Worm (Caenorhabditis elegans) whole organism, L1 larva: ENCODE data around the gene ZK686.2.

Experiments
- C16A3.4 ChIP-seq: fragments of 150-350 bp; optimal IDR thresholded peaks from 2 replicates; lab custom pipeline; 2014; ENCODE audit warnings: missing biosample characterization, missing genetic modification characterization
- C34B4.2 ChIP-seq: sonication (generic microtip); optimal IDR thresholded peaks from 2 replicates; lab custom pipeline; 2017; ENCODE audit warnings: mild to moderate bottlenecking, missing genetic modification characterization, missing compliant biosample characterization
- F16B12.6 ChIP-seq: fragments of 150-350 bp; optimal IDR thresholded peaks from 2 replicates; lab custom pipeline; 2014; ENCODE audit warnings: missing biosample characterization, missing genetic modification characterization
- aha-1 ChIP-seq: fragments of 150-350 bp; optimal IDR thresholded peaks from 2 replicates; lab custom pipeline; 2014; ENCODE audit warnings: missing biosample characterization, missing genetic modification characterization
- alr-1 ChIP-seq: fragments of 200-800 bp; sonication (Bioruptor generic); optimal IDR thresholded peaks from 2 replicates; lab custom pipeline; 2018; ENCODE audit warnings: borderline replicate concordance, mild to moderate bottlenecking, missing genetic modification characterization, missing compliant biosample characterization
- ama-1 ChIP-seq: fragments of 150-350 bp; optimal IDR thresholded peaks from 2 replicates; lab custom pipeline; 2014
- blmp-1 ChIP-seq: fragments of 150-350 bp; optimal IDR thresholded peaks from 2 replicates; lab custom pipeline; 2014; ENCODE audit warnings: missing biosample characterization, missing genetic modification characterization
- ceh-63 ChIP-seq: fragments of 200-800 bp; sonication (Bioruptor generic); optimal IDR thresholded peaks from 2 replicates; lab custom pipeline; 2018; ENCODE audit warnings: mild to moderate bottlenecking, missing genetic modification characterization, missing compliant biosample characterization
- ceh-82 ChIP-seq, 3 experiments: fragments of 150-350 bp in 1 of 3; sonication (generic microtip) in 2 of 3; optimal IDR thresholded peaks; 2 replicates each; lab custom pipeline; 2014 to 2017; ENCODE audit warnings: missing biosample characterization in 3 of 3, missing genetic modification characterization in 3 of 3
- ceh-88 ChIP-seq: fragments of 200-800 bp; sonication (Bioruptor generic); IDR thresholded peaks from 2 replicates; pipeline ENCODE4 v1.3.6; 2022; ENCODE audit warnings: missing genetic modification characterization, missing compliant biosample characterization
- ceh-90 ChIP-seq: sonication (generic microtip); optimal IDR thresholded peaks from 2 replicates; lab custom pipeline; 2016; ENCODE audit warnings: missing genetic modification characterization, missing compliant biosample characterization
- ces-1 ChIP-seq: fragments of 150-350 bp; optimal IDR thresholded peaks from 2 replicates; lab custom pipeline; 2014; ENCODE audit warnings: missing biosample characterization, missing genetic modification reagents, missing genetic modification characterization
- dpl-1 ChIP-seq, 3 experiments: fragments of 150-350 bp in 2 of 3; sonication (generic microtip) in 1 of 3; optimal IDR thresholded peaks; 2 replicates each; lab custom pipeline; 2014 to 2017; ENCODE audit warnings: missing biosample characterization in 3 of 3, missing genetic modification characterization in 3 of 3, missing genetic modification reagents in 3 of 3
- efl-3 ChIP-seq: fragments of 200-800 bp; sonication (Bioruptor generic); optimal IDR thresholded peaks from 2 replicates; lab custom pipeline; 2018; ENCODE audit warnings: mild to moderate bottlenecking, missing genetic modification characterization, missing compliant biosample characterization
- egl-13 ChIP-seq: sonication (generic microtip); optimal IDR thresholded peaks from 2 replicates; lab custom pipeline; 2016; ENCODE audit warnings: missing genotype, missing genetic modification reagents, missing genetic modification characterization, missing compliant biosample characterization
- egl-27 ChIP-seq, 2 experiments: fragments of 150-350 bp in 1 of 2; sonication (generic microtip); optimal IDR thresholded peaks; 3 replicates each; lab custom pipeline; 2017 to 2018; ENCODE audit warnings: missing biosample characterization in 2 of 2, missing genetic modification characterization in 2 of 2, missing genetic modification reagents in 2 of 2
- elt-2 ChIP-seq: sonication (generic microtip); optimal IDR thresholded peaks from 2 replicates; lab custom pipeline; 2016; ENCODE audit warnings: missing genetic modification characterization, mild to moderate bottlenecking, inconsistent platforms, missing compliant biosample characterization, missing genetic modification reagents
- elt-3 ChIP-seq, 6 experiments: fragments of 150-350 bp in 1 of 6; sonication (generic microtip); optimal IDR thresholded peaks; 2 replicates each; lab custom pipeline; 2017 to 2018; ENCODE audit warnings: missing biosample characterization in 6 of 6, missing genetic modification characterization in 6 of 6, inconsistent platforms in 1 of 6
- ets-5 ChIP-seq: fragments of 200-800 bp; sonication (Bioruptor generic); IDR thresholded peaks from 2 replicates; pipeline ENCODE4 v1.3.6; 2022; ENCODE audit warnings: missing genetic modification characterization, missing compliant biosample characterization
- fkh-10 ChIP-seq: sonication (generic microtip); optimal IDR thresholded peaks from 2 replicates; lab custom pipeline; 2017; ENCODE audit warnings: missing biosample characterization, missing genetic modification reagents, missing genetic modification characterization
- fkh-8 ChIP-seq: sonication (generic microtip); optimal IDR thresholded peaks from 2 replicates; lab custom pipeline; 2016; ENCODE audit warnings: mild to moderate bottlenecking, missing genetic modification characterization, missing compliant biosample characterization
- grh-1 ChIP-seq: fragments of 200-800 bp; sonication (Bioruptor generic); IDR thresholded peaks from 2 replicates; pipeline ENCODE4 v1.3.6; 2022; ENCODE audit warnings: missing genetic modification reagents, missing genetic modification characterization, missing compliant biosample characterization
- hlh-4 ChIP-seq: sonication (generic microtip); optimal IDR thresholded peaks from 2 replicates; lab custom pipeline; 2016; ENCODE audit warnings: mild to moderate bottlenecking, missing genetic modification characterization, missing compliant biosample characterization
- irx-1 ChIP-seq: sonication (generic microtip); optimal IDR thresholded peaks from 2 replicates; lab custom pipeline; 2016; ENCODE audit warnings: missing genetic modification characterization, missing compliant biosample characterization
- isw-1 ChIP-seq: fragments of 200-800 bp; sonication (Bioruptor generic); IDR thresholded peaks from 2 replicates; pipeline ENCODE4 v1.3.6; 2022; ENCODE audit warnings: missing genetic modification characterization, missing compliant biosample characterization
- jun-1 ChIP-seq: fragments of 150-350 bp; optimal IDR thresholded peaks from 2 replicates; lab custom pipeline; 2014; ENCODE audit warnings: missing biosample characterization, missing genetic modification reagents, missing genetic modification characterization
- lin-13 ChIP-seq: fragments of 150-350 bp; optimal IDR thresholded peaks from 2 replicates; lab custom pipeline; 2014; ENCODE audit warnings: missing biosample characterization, missing genetic modification reagents, missing genetic modification characterization
- lin-39 ChIP-seq: fragments of 150-350 bp; optimal IDR thresholded peaks from 2 replicates; lab custom pipeline; 2014; ENCODE audit warnings: missing biosample characterization, missing genetic modification reagents, missing genetic modification characterization
- lir-3 ChIP-seq: sonication (generic microtip); optimal IDR thresholded peaks from 2 replicates; lab custom pipeline; 2016; ENCODE audit warnings: mild to moderate bottlenecking, missing genetic modification characterization, moderate library complexity, missing compliant biosample characterization; ENCODE audit not compliant: poor library complexity
- lsy-2 ChIP-seq, 2 experiments: fragments of 150-350 bp; optimal IDR thresholded peaks; 2 replicates each; lab custom pipeline; 2014; ENCODE audit warnings: missing biosample characterization in 2 of 2, missing genetic modification characterization in 2 of 2
- mep-1 ChIP-seq: fragments of 150-350 bp; optimal IDR thresholded peaks from 2 replicates; lab custom pipeline; 2014; ENCODE audit warnings: missing biosample characterization, missing genetic modification characterization
- nhr-11 ChIP-seq: fragments of 150-350 bp; optimal IDR thresholded peaks from 2 replicates; lab custom pipeline; 2014; ENCODE audit warnings: missing biosample characterization, missing genetic modification characterization
- nhr-19 ChIP-seq: fragments of 200-800 bp; sonication (Bioruptor generic); conservative IDR thresholded peaks from 2 replicates; pipeline ENCODE4 v1.3.6; 2022; ENCODE audit warnings: missing genetic modification characterization, missing compliant biosample characterization
- nhr-28 ChIP-seq: fragments of 150-350 bp; optimal IDR thresholded peaks from 2 replicates; lab custom pipeline; 2014; ENCODE audit warnings: missing biosample characterization, missing genetic modification characterization
- nhr-47 ChIP-seq: sonication (generic microtip); optimal IDR thresholded peaks from 2 replicates; lab custom pipeline; 2016; ENCODE audit warnings: mild to moderate bottlenecking, missing genetic modification characterization, moderate library complexity, missing compliant biosample characterization
- nhr-71 ChIP-seq: sonication (generic microtip); optimal IDR thresholded peaks from 2 replicates; lab custom pipeline; 2016; ENCODE audit warnings: mild to moderate bottlenecking, missing genetic modification characterization, moderate library complexity, missing compliant biosample characterization
- nhr-77 ChIP-seq: fragments of 150-350 bp; optimal IDR thresholded peaks from 2 replicates; lab custom pipeline; 2014; ENCODE audit warnings: missing biosample characterization, missing genetic modification characterization
- nhr-84 ChIP-seq: sonication (generic microtip); optimal IDR thresholded peaks from 2 replicates; lab custom pipeline; 2017; ENCODE audit warnings: missing biosample characterization, missing genetic modification characterization
- nhr-85 ChIP-seq: sonication (generic microtip); peaks from one replicate; lab custom pipeline; 2016; ENCODE audit warnings: missing genetic modification characterization, inconsistent platforms, missing compliant biosample characterization
- nhr-90 ChIP-seq: sonication (generic microtip); optimal IDR thresholded peaks from 2 replicates; lab custom pipeline; 2016; ENCODE audit warnings: mild to moderate bottlenecking, missing genetic modification characterization, missing compliant biosample characterization; ENCODE audit not compliant: poor library complexity
- pqm-1 ChIP-seq: sonication (generic microtip); optimal IDR thresholded peaks from 3 replicates; lab custom pipeline; 2017; ENCODE audit warnings: missing biosample characterization, missing genetic modification characterization
- skn-1 ChIP-seq: fragments of 150-350 bp; optimal IDR thresholded peaks from 2 replicates; lab custom pipeline; 2014; ENCODE audit warnings: missing biosample characterization, missing genetic modification characterization
- snpc-4 ChIP-seq: fragments of 150-350 bp; optimal IDR thresholded peaks from 2 replicates; lab custom pipeline; 2014; ENCODE audit warnings: missing biosample characterization, missing genetic modification characterization
- sptf-1 ChIP-seq: fragments of 150-350 bp; optimal IDR thresholded peaks from 2 replicates; lab custom pipeline; 2014; ENCODE audit warnings: missing biosample characterization, missing genetic modification characterization
- sup-37 ChIP-seq: fragments of 200-800 bp; sonication (Bioruptor generic); optimal IDR thresholded peaks from 2 replicates; lab custom pipeline; 2018; ENCODE audit warnings: mild to moderate bottlenecking, missing genetic modification characterization, missing compliant biosample characterization
- swsn-7 ChIP-seq: sonication (generic microtip); optimal IDR thresholded peaks from 2 replicates; lab custom pipeline; 2016; ENCODE audit warnings: missing genetic modification characterization, missing compliant biosample characterization
- tbx-2 ChIP-seq: sonication (generic microtip); optimal IDR thresholded peaks from 2 replicates; lab custom pipeline; 2016; ENCODE audit warnings: missing genetic modification characterization, missing compliant biosample characterization
- tlp-1 ChIP-seq: fragments of 150-350 bp; optimal IDR thresholded peaks from 2 replicates; lab custom pipeline; 2014; ENCODE audit warnings: missing biosample characterization, missing genetic modification characterization
- unc-130 ChIP-seq: fragments of 150-350 bp; optimal IDR thresholded peaks from 2 replicates; lab custom pipeline; 2017; ENCODE audit warnings: missing biosample characterization, missing genetic modification characterization, inconsistent platforms
- unc-30 ChIP-seq: sonication (generic microtip); optimal IDR thresholded peaks from 2 replicates; lab custom pipeline; 2017; ENCODE audit warnings: missing biosample characterization, missing genetic modification characterization
- vab-15 ChIP-seq: sonication (generic microtip); optimal IDR thresholded peaks from 2 replicates; lab custom pipeline; 2017; ENCODE audit warnings: missing genotype, mild to moderate bottlenecking, missing genetic modification characterization, missing compliant biosample characterization
- xbp-1 ChIP-seq: sonication (generic microtip); optimal IDR thresholded peaks from 2 replicates; lab custom pipeline; 2016; ENCODE audit warnings: missing genetic modification characterization, missing compliant biosample characterization
- zag-1 ChIP-seq: fragments of 150-350 bp; optimal IDR thresholded peaks from 2 replicates; lab custom pipeline; 2014; ENCODE audit warnings: missing biosample characterization, missing genetic modification characterization
- zip-4 ChIP-seq: fragments of 200-800 bp; sonication (Bioruptor generic); optimal IDR thresholded peaks from 2 replicates; lab custom pipeline; 2018; ENCODE audit warnings: mild to moderate bottlenecking, missing genetic modification characterization, moderate library complexity, missing compliant biosample characterization
- ztf-4 ChIP-seq: fragments of 150-350 bp; optimal IDR thresholded peaks from 2 replicates; lab custom pipeline; 2014; ENCODE audit warnings: missing biosample characterization, missing genetic modification characterization

ZK686.2 gene

DNA sequence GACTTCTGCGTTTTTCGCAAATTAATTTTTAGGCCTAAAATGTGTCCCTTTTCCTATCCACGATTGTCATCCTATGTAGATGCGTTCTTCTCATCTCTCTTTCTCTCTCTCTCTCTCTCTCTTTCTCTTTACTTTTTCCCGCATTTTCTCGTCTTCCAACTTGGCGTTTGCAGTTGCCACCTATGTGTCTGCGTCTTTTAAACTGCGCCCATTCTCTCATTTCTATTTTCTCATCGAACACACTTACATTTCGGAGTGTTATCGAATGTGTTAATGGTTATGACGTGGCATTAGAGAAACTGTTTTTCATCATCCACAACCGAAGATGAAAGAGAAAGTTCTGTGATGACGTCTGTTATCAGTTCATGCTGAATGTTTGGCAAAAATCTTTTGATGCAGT lies 37.4 kb downstream of the ZK686.2 start (continued):
- TF ChIP-seq hlh-4 (tag; lab: Kevin White, UChicago) (no peak), nhr-85 (peak; percentile 90), C16A3.4 (tag; lab: Kevin White, UChicago) (no peak), nhr-19 (GFP tag; lab: Robert Waterston, UW) (peak; percentile 28), skn-1 (tag; lab: Kevin White, UChicago) (peak; percentile 70), efl-3 (no peak), nhr-47 (tag; lab: Kevin White, UChicago) (peak; percentile 50), nhr-90 (tag; lab: Kevin White, UChicago) (peak; percentile 44), sup-37 (no peak), dpl-1 (GFP tag; optimal IDR thresholded peaks at IDR 0.05; lab: Kevin White, UChicago) (peak; percentile 17 to 30 (median 29)), pqm-1 (no peak), nhr-84 (no peak), zag-1 (tag; lab: Kevin White, UChicago) (no peak), ceh-90 (tag; lab: Kevin White, UChicago) (no peak), tlp-1 (tag; lab: Kevin White, UChicago) (no peak), lin-39 (no peak), xbp-1 (tag; lab: Kevin White, UChicago) (no peak), zip-4 (GFP tag; lab: Kevin White, UChicago) (peak; percentile 2), irx-1 (tag; lab: Kevin White, UChicago) (no peak), elt-2 (tag; lab: Kevin White, UChicago) (no peak), egl-13 (tag; lab: Kevin White, UChicago) (no peak), tbx-2 (tag; lab: Kevin White, UChicago) (peak; percentile 10), snpc-4 (no peak), nhr-77 (tag; lab: Kevin White, UChicago) (peak; percentile 34), sptf-1 (tag; lab: Kevin White, UChicago) (no peak), unc-130 (tag; lab: Kevin White, UChicago) (no peak), egl-27 (tag; optimal IDR thresholded peaks at IDR 0.05; lab: Kevin White, UChicago) (peak in 1 of 2 experiments; percentile 63), ama-1 (lab: Kevin White, UChicago) (peak; percentile 24), ztf-4 (no peak), ceh-88 (GFP tag; lab: Robert Waterston, UW) (no peak), mep-1 (peak; percentile 63), lin-13 (GFP tag; lab: Kevin White, UChicago) (peak; percentile 58), unc-30 (tag; lab: Kevin White, UChicago) (no peak), aha-1 (tag; lab: Kevin White, UChicago) (no peak), jun-1 (tag; lab: Kevin White, UChicago) (no peak), ets-5 (GFP tag; lab: Robert Waterston, UW) (no peak), blmp-1 (tag; lab: Kevin White, UChicago) (peak; percentile 94), lir-3 (tag; lab: Kevin White, UChicago) (peak; percentile 1), fkh-10 (GFP tag; lab: Kevin White, UChicago) (no peak), fkh-8 (tag; lab: Kevin White, UChicago) (no peak), ceh-82 (tag; optimal IDR thresholded peaks at IDR 0.05; lab: Kevin White, UChicago) (peak in 1 of 3 experiments; percentile 48), nhr-71 (tag; lab: Kevin White, UChicago) (peak; percentile 73), alr-1 (no peak), ces-1 (GFP tag; lab: Kevin White, UChicago) (no peak), nhr-11 (tag; lab: Kevin White, UChicago) (no peak), elt-3 (tag; optimal IDR thresholded peaks at IDR 0.05; lab: Kevin White, UChicago) (peak in 3 of 6 experiments; percentile 71 to 83 (median 78)), isw-1 (GFP tag; lab: Robert Waterston, UW) (no peak), F16B12.6 (tag; lab: Kevin White, UChicago) (no peak), ceh-63 (no peak), C34B4.2 (tag; lab: Kevin White, UChicago) (no peak), vab-15 (tag; lab: Kevin White, UChicago) (no peak), swsn-7 (peak; percentile 5), lsy-2 (tag; optimal IDR thresholded peaks at IDR 0.05; lab: Kevin White, UChicago) (peak; percentile 36 to 53), grh-1 (no peak), nhr-28 (tag; lab: Kevin White, UChicago) (no peak)
